Fruit fly (Drosophila melanogaster) Kc167 (cell line): ENCODE measurements around the gene ac.

Source experiments
- Sin3A ChIP-seq: fragments of >200 bp; optimal IDR thresholded peaks from 2 replicates; lab custom pipeline; 2018; ENCODE audit warnings: missing external identifiers
- ttk ChIP-seq: sonication (Bioruptor generic); optimal IDR thresholded peaks from 2 replicates; lab custom pipeline; 2017; ENCODE audit warnings: missing external identifiers

DNA sequence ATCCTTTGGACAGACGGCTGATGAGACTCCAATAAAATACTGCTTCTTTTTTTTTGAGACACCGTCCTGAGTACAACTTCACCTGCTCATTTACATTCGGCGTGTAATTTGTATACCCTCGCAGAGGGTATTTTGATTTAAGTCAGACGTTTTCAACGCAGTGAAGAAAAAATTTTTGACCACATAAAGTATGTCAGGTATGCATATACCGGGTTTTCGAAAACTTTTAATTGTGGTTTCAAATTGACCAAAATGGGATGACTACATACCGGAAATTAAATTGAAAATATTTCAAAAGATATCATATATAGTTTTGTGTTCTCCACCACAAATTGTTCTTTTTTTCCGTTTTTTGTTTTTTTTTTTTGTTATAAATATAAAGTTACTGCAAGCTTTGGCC, 29.0 kb upstream of the ac start:
- TF ChIP-seq ttk (no peak), Sin3A (lab: Kevin White, UChicago) (no peak)
